Worm (Caenorhabditis elegans): ENCODE results near the gene E02H9.1.

ce11 chrIII:2506463-2506862 is 38.2 kb downstream of the E02H9.1 start:
- TF ChIP-seq unc-86 (tag; optimal IDR thresholded peaks at IDR 0.05) = no peak
- no peak for TF ChIP-seq K09A11.1 (tag; optimal IDR thresholded peaks at IDR 0.05; ENCODE audit: insufficient read depth)
- TF ChIP-seq K02D7.2 (tag; optimal IDR thresholded peaks at IDR 0.05) = no peak
- TF ChIP-seq odd-2 (tag; optimal IDR thresholded peaks at IDR 0.05) = no peak
- no peak for TF ChIP-seq hlh-6 (tag; optimal IDR thresholded peaks at IDR 0.05)
- no peak for TF ChIP-seq fkh-10 (GFP tag; optimal IDR thresholded peaks at IDR 0.05)
- no peak for TF ChIP-seq che-1 (tag; optimal IDR thresholded peaks at IDR 0.05)
- TF ChIP-seq ama-1 (optimal IDR thresholded peaks at IDR 0.05) = no peak
- no peak for TF ChIP-seq ceh-18 (tag; optimal IDR thresholded peaks at IDR 0.05)
- TF ChIP-seq sox-2 (GFP tag; IDR thresholded peaks at IDR 0.05) = no peak

Measured in whole organism, late embryonic.